Worm (Caenorhabditis elegans) whole organism, young adult: ENCODE data around the gene K07H8.9.

Experiments
- B0035.1 ChIP-seq: sonication (generic microtip); optimal IDR thresholded peaks from 2 replicates; lab custom pipeline; 2016; ENCODE audit warnings: missing genetic modification characterization, mild to moderate bottlenecking, missing compliant biosample characterization, missing genotype, missing genetic modification reagents
- F22D6.2 ChIP-seq: sonication (generic microtip); optimal IDR thresholded peaks from 2 replicates; lab custom pipeline; 2016; ENCODE audit warnings: mild to moderate bottlenecking, missing genetic modification characterization, missing compliant biosample characterization
- F57A8.1 ChIP-seq: fragments of 200-800 bp; sonication (Bioruptor generic); optimal IDR thresholded peaks from 2 replicates; lab custom pipeline; 2018; ENCODE audit warnings: mild to moderate bottlenecking, missing genetic modification characterization, moderate library complexity, missing compliant biosample characterization
- K11D2.4 ChIP-seq: fragments of 200-800 bp; sonication (Bioruptor generic); IDR thresholded peaks from 2 replicates; pipeline ENCODE4 v1.3.6; 2022; ENCODE audit warnings: missing genetic modification reagents, missing genetic modification characterization, missing compliant biosample characterization
- Y56A3A.18 ChIP-seq: fragments of 200-800 bp; sonication (Bioruptor generic); IDR thresholded peaks from 2 replicates; pipeline ENCODE4 v1.3.6; 2022; ENCODE audit warnings: missing genetic modification reagents, missing genetic modification characterization, missing compliant biosample characterization
- Y67H2A.10 ChIP-seq: fragments of 200-800 bp; sonication (Bioruptor generic); conservative IDR thresholded peaks from 2 replicates; pipeline ENCODE4 v1.3.6; 2022; ENCODE audit warnings: missing genetic modification reagents, missing genetic modification characterization, missing compliant biosample characterization
- Y95B8A.8 ChIP-seq: fragments of 200-800 bp; sonication (Bioruptor generic); IDR thresholded peaks from 2 replicates; pipeline ENCODE4 v1.3.6; 2022; ENCODE audit warnings: missing genetic modification reagents, missing genetic modification characterization, missing compliant biosample characterization
- ZK185.1 ChIP-seq: sonication (generic microtip); optimal IDR thresholded peaks from 2 replicates; lab custom pipeline; 2016; ENCODE audit warnings: mild to moderate bottlenecking, missing genetic modification characterization, missing compliant biosample characterization; ENCODE audit not compliant: poor library complexity, severe bottlenecking
- athp-1 ChIP-seq: sonication (generic microtip); optimal IDR thresholded peaks from 2 replicates; lab custom pipeline; 2017; ENCODE audit warnings: mild to moderate bottlenecking, missing genetic modification characterization, missing compliant biosample characterization
- ccch-3 ChIP-seq: fragments of 200-800 bp; sonication (Bioruptor generic); optimal IDR thresholded peaks from 2 replicates; lab custom pipeline; 2018; ENCODE audit warnings: mild to moderate bottlenecking, missing genetic modification characterization, missing compliant biosample characterization
- cebp-1 ChIP-seq, 2 experiments: fragments of 200-800 bp in 1 of 2; sonication (Bioruptor generic) in 1 of 2; sonication (generic microtip) in 1 of 2; IDR thresholded peaks in 1 of 2; optimal IDR thresholded peaks in 1 of 2; 2 replicates each; pipeline versions ENCODE4 v1.3.6 to Lab custom; 2017 to 2022; ENCODE audit warnings: missing compliant biosample characterization in 2 of 2, missing genetic modification characterization in 2 of 2, mild to moderate bottlenecking in 1 of 2, missing genetic modification reagents in 1 of 2, moderate library complexity in 1 of 2
- ceh-100 ChIP-seq: fragments of 200-800 bp; sonication (Bioruptor generic); IDR thresholded peaks from 2 replicates; pipeline ENCODE4 v1.3.6; 2022; ENCODE audit warnings: missing genetic modification reagents, missing genetic modification characterization, missing compliant biosample characterization
- ceh-79 ChIP-seq: sonication (generic microtip); optimal IDR thresholded peaks from 2 replicates; lab custom pipeline; 2017; ENCODE audit warnings: mild to moderate bottlenecking, missing genetic modification characterization, missing compliant biosample characterization
- ceh-91 ChIP-seq: fragments of 200-800 bp; sonication (Bioruptor generic); IDR thresholded peaks from 2 replicates; pipeline ENCODE4 v1.3.6; 2022; ENCODE audit warnings: missing genetic modification reagents, missing genetic modification characterization, missing compliant biosample characterization
- die-1 ChIP-seq: sonication (generic microtip); optimal IDR thresholded peaks from 2 replicates; lab custom pipeline; 2016; ENCODE audit warnings: missing genotype, mild to moderate bottlenecking, missing genetic modification characterization, missing compliant biosample characterization
- dox-1 ChIP-seq: fragments of 200-800 bp; sonication (Bioruptor generic); IDR thresholded peaks from 2 replicates; pipeline ENCODE4 v1.3.6; 2022; ENCODE audit warnings: missing genetic modification reagents, missing genetic modification characterization, missing compliant biosample characterization
- dpl-1 ChIP-seq: fragments of 150-350 bp; optimal IDR thresholded peaks from 2 replicates; lab custom pipeline; 2014; ENCODE audit warnings: missing biosample characterization, missing genetic modification reagents, missing genetic modification characterization
- egl-44 ChIP-seq: fragments of 200-800 bp; sonication (Bioruptor generic); IDR thresholded peaks from 2 replicates; pipeline ENCODE4 v1.3.6; 2022; ENCODE audit warnings: missing genetic modification reagents, missing genetic modification characterization, missing compliant biosample characterization
- ekl-4 ChIP-seq: fragments of 200-800 bp; sonication (Bioruptor generic); IDR thresholded peaks from 2 replicates; pipeline ENCODE4 v1.3.6; 2022; ENCODE audit warnings: missing genetic modification reagents, missing genetic modification characterization, missing compliant biosample characterization
- fkh-3 ChIP-seq: sonication (generic microtip); optimal IDR thresholded peaks from 2 replicates; lab custom pipeline; 2016; ENCODE audit warnings: mild to moderate bottlenecking, missing genetic modification characterization, missing compliant biosample characterization
- gei-17 ChIP-seq: fragments of 200-800 bp; sonication (Bioruptor generic); optimal IDR thresholded peaks from 2 replicates; lab custom pipeline; 2018; ENCODE audit warnings: mild to moderate bottlenecking, missing genetic modification characterization, missing compliant biosample characterization
- him-1 ChIP-seq: sonication (generic microtip); optimal IDR thresholded peaks from 2 replicates; lab custom pipeline; 2016; ENCODE audit warnings: missing genotype, missing genetic modification reagents, missing genetic modification characterization, missing compliant biosample characterization
- hlh-26 ChIP-seq: fragments of 200-800 bp; sonication (Bioruptor generic); conservative IDR thresholded peaks from 2 replicates; pipeline ENCODE4 v1.3.6; 2022; ENCODE audit warnings: missing genetic modification reagents, missing genetic modification characterization, missing compliant biosample characterization
- madf-10 ChIP-seq: sonication (generic microtip); optimal IDR thresholded peaks from 2 replicates; lab custom pipeline; 2016; ENCODE audit warnings: mild to moderate bottlenecking, missing genetic modification characterization, missing compliant biosample characterization
- madf-3 ChIP-seq: fragments of 200-800 bp; sonication (Bioruptor generic); IDR thresholded peaks from 2 replicates; pipeline ENCODE4 v1.3.6; 2022; ENCODE audit warnings: missing genetic modification reagents, missing genetic modification characterization, missing compliant biosample characterization
- madf-6 ChIP-seq: fragments of 200-800 bp; sonication (Bioruptor generic); IDR thresholded peaks from 2 replicates; pipeline ENCODE4 v1.3.6; 2022; ENCODE audit warnings: missing genetic modification reagents, missing genetic modification characterization, missing compliant biosample characterization
- nfya-1 ChIP-seq: sonication (generic microtip); optimal IDR thresholded peaks from 2 replicates; lab custom pipeline; 2017; ENCODE audit warnings: antibody characterized with exemption, missing compliant biosample characterization, missing genetic modification characterization, borderline replicate concordance; ENCODE audit not compliant: insufficient read depth
- nfya-2 ChIP-seq: fragments of 200-800 bp; sonication (Bioruptor generic); IDR thresholded peaks from 2 replicates; pipeline ENCODE4 v1.3.6; 2022; ENCODE audit warnings: missing genetic modification reagents, missing genetic modification characterization, missing compliant biosample characterization
- nhr-27 ChIP-seq: fragments of 200-800 bp; sonication (Bioruptor generic); optimal IDR thresholded peaks from 2 replicates; lab custom pipeline; 2018; ENCODE audit warnings: mild to moderate bottlenecking, missing genetic modification characterization, moderate library complexity, missing compliant biosample characterization
- nhr-90 ChIP-seq: sonication (generic microtip); optimal IDR thresholded peaks from 2 replicates; lab custom pipeline; 2016; ENCODE audit warnings: missing genotype, mild to moderate bottlenecking, missing genetic modification characterization, missing compliant biosample characterization
- pha-4 ChIP-seq: fragments of 150-350 bp; sonication (generic microtip); optimal IDR thresholded peaks from 2 replicates; lab custom pipeline; 2014; ENCODE audit warnings: missing biosample characterization, missing genetic modification reagents, missing genetic modification characterization
- rec-8 ChIP-seq, 2 experiments: sonication (generic microtip); optimal IDR thresholded peaks; 2 replicates each; lab custom pipeline; 2016; ENCODE audit warnings: mild to moderate bottlenecking in 2 of 2, missing genetic modification characterization in 2 of 2, missing genetic modification reagents in 2 of 2, missing genotype in 2 of 2, missing biosample characterization in 1 of 2, missing compliant biosample characterization in 1 of 2, moderate library complexity in 1 of 2
- repo-1 ChIP-seq: sonication (generic microtip); optimal IDR thresholded peaks from 2 replicates; lab custom pipeline; 2017; ENCODE audit warnings: mild to moderate bottlenecking, missing genetic modification characterization, missing compliant biosample characterization
- snpc-1.1 ChIP-seq: sonication (generic microtip); optimal IDR thresholded peaks from 2 replicates; lab custom pipeline; 2017; ENCODE audit warnings: missing genetic modification characterization, mild to moderate bottlenecking, missing compliant biosample characterization, antibody characterized with exemption, moderate library complexity, missing genotype, missing genetic modification reagents; ENCODE audit not compliant: insufficient read depth
- snpc-4 ChIP-seq, 5 experiments: fragments of 150-350 bp in 1 of 5; sonication (generic microtip) in 4 of 5; optimal IDR thresholded peaks; 2 replicates each; lab custom pipeline; 2014 to 2018; ENCODE audit warnings: missing genetic modification characterization in 5 of 5, missing biosample characterization in 3 of 5, antibody characterized with exemption in 2 of 5, mild to moderate bottlenecking in 2 of 5, missing compliant biosample characterization in 2 of 5, missing genotype in 2 of 5, moderate library complexity in 2 of 5, missing genetic modification reagents in 1 of 5
- sptf-2 ChIP-seq: fragments of 200-800 bp; sonication (Bioruptor generic); optimal IDR thresholded peaks from 2 replicates; lab custom pipeline; 2018; ENCODE audit warnings: mild to moderate bottlenecking, missing genetic modification characterization, missing compliant biosample characterization
- tbp1 ChIP-seq: fragments of 200-800 bp; sonication (Bioruptor generic); optimal IDR thresholded peaks from 2 replicates; lab custom pipeline; 2018; ENCODE audit warnings: mild to moderate bottlenecking, missing genetic modification characterization, missing compliant biosample characterization
- tbx-9 ChIP-seq: sonication (generic microtip); optimal IDR thresholded peaks from 2 replicates; lab custom pipeline; 2016; ENCODE audit warnings: borderline replicate concordance, missing genetic modification characterization, inconsistent platforms, missing compliant biosample characterization
- tlf-1 ChIP-seq: fragments of 200-800 bp; sonication (Bioruptor generic); optimal IDR thresholded peaks from 2 replicates; lab custom pipeline; 2018; ENCODE audit warnings: mild to moderate bottlenecking, missing genetic modification characterization, missing compliant biosample characterization
- unc-62 ChIP-seq: fragments of 150-350 bp; optimal IDR thresholded peaks from 2 replicates; lab custom pipeline; 2014; ENCODE audit warnings: missing biosample characterization, missing genetic modification reagents, missing genetic modification characterization
- ztf-18 ChIP-seq: sonication (generic microtip); optimal IDR thresholded peaks from 2 replicates; lab custom pipeline; 2016; ENCODE audit warnings: missing genotype, mild to moderate bottlenecking, missing genetic modification characterization, missing compliant biosample characterization
- ztf-28 ChIP-seq: fragments of 200-800 bp; sonication (Bioruptor generic); IDR thresholded peaks from 2 replicates; pipeline ENCODE4 v1.3.6; 2022; ENCODE audit warnings: missing genetic modification reagents, missing genetic modification characterization, missing compliant biosample characterization

K07H8.9 gene

DNA sequence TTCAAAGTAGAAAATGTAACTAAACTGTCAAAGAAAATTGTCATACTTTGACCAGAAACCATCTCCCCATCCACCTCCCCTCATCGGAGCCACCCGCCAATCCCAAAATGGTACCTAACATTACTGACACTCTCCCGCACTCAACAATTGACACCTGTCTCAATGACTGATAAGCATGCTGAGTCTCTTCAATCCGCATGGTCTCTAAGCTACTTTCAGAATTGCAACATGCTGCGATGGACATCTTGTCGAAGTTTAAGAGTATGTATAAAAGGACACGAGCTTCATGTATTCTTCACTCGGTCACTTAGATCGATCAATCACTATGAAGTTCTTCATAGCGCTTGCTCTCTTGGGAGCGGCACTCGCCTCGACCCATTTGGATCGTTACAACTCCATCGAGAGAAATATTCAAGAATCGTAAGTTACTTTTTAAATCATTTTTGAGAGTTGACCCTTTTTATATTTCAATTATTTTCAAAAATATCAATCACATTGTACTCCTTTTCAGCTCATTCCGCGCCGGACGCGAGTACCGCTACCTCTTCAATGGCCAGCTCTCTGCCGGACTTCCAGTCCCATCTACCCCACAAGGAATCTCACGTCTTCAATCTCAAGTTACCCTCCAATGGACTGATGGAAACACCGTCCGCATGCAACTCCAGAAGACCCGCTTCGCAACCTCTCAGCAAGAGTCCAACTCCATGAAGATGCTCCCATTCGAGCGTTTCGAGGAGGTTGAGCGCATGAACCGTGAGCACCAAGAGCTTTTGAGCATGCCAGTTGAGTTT, 25.2 kb downstream of the K07H8.9 start, which contains the start of gene vit-6 (continued):
- TF ChIP-seq ceh-91 (GFP tag; lab: Robert Waterston, UW) (no peak), madf-6 (GFP tag; lab: Robert Waterston, UW) (no peak), athp-1 (tag; lab: Kevin White, UChicago) (no peak), nfya-2 (no peak), ekl-4 (GFP tag; lab: Robert Waterston, UW) (no peak; the same call in 1 of the 2 replicates), him-1 (tag; lab: Kevin White, UChicago) (no peak), Y56A3A.18 (GFP tag; lab: Robert Waterston, UW) (peak; percentile 66), tbp1 (GFP tag; lab: Kevin White, UChicago) (peak; percentile 24), nhr-90 (tag; lab: Kevin White, UChicago) (no peak), dox-1 (GFP tag; lab: Robert Waterston, UW) (no peak), pha-4 (tag; lab: Kevin White, UChicago) (no peak), Y67H2A.10 (GFP tag; lab: Robert Waterston, UW) (no peak), snpc-1.1 (tag; lab: Kevin White, UChicago) (no peak), nfya-1 (no peak), F22D6.2 (tag; lab: Kevin White, UChicago) (no peak), F57A8.1 (GFP tag; lab: Kevin White, UChicago) (no peak), madf-10 (tag; lab: Kevin White, UChicago) (peak; percentile 39), repo-1 (peak; percentile 33), ceh-100 (GFP tag; lab: Robert Waterston, UW) (no peak), ztf-28 (no peak), snpc-4 (GFP tag; optimal IDR thresholded peaks at IDR 0.05; lab: Kevin White, UChicago) (no peak), snpc-4 (tag; optimal IDR thresholded peaks at IDR 0.05; lab: Kevin White, UChicago) (no peak), B0035.1 (tag; lab: Kevin White, UChicago) (no peak), ztf-18 (no peak), madf-3 (GFP tag; lab: Robert Waterston, UW) (no peak), egl-44 (GFP tag; lab: Robert Waterston, UW) (no peak), gei-17 (GFP tag; lab: Kevin White, UChicago) (no peak), hlh-26 (GFP tag; lab: Robert Waterston, UW) (no peak), ccch-3 (GFP tag; lab: Kevin White, UChicago) (no peak), Y95B8A.8 (GFP tag; lab: Robert Waterston, UW) (0 out of 2 replicates have a peak, but pooled peaks have one; percentile 27), rec-8 (tag; optimal IDR thresholded peaks at IDR 0.05; lab: Kevin White, UChicago) (no peak), K11D2.4 (GFP tag; lab: Robert Waterston, UW) (no peak), die-1 (tag; lab: Kevin White, UChicago) (no peak), dpl-1 (GFP tag; lab: Kevin White, UChicago) (no peak), ceh-79 (tag; lab: Kevin White, UChicago) (no peak), ZK185.1 (peak; percentile 30), cebp-1 (GFP tag; IDR thresholded peaks at IDR 0.05; lab: Robert Waterston, UW) (no peak), cebp-1 (tag; optimal IDR thresholded peaks at IDR 0.05; lab: Kevin White, UChicago) (no peak), sptf-2 (GFP tag; lab: Kevin White, UChicago) (no peak), tlf-1 (no peak), unc-62 (peak; percentile 91), nhr-27 (tag; lab: Kevin White, UChicago) (no peak), fkh-3 (tag; lab: Kevin White, UChicago) (peak; percentile 24), tbx-9 (tag; lab: Kevin White, UChicago) (no peak)
- TF ChIP-seq, all 124 proteins: peak for 25
